Worm (Caenorhabditis elegans): ENCODE data around the gene srh-98.

DNA sequence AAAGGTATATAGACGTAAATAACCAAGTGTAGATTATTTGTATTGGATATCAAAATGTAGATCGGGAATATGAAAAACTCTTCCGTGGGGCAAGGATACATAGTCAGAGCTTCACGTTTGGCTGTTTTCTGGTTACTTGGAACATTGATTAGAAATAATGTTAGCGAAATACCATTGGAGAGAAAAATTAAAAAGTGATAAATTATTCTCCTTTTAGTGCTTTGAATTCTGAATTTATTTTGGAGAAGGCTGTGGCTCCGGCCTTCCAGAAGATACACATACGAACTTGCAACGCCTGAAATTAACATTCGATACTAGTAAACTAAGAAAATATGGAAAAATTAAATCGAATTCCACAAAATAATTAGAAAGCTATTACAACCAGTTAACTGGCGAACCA is at the start of gene srh-98:
- TF ChIP-seq W03F9.2 (tag; optimal IDR thresholded peaks at IDR 0.05) (no peak), him-1 (tag; optimal IDR thresholded peaks at IDR 0.05) (no peak)
